Worm (Caenorhabditis elegans): ENCODE data around the gene T14B4.20.

Gene T14B4.20

DNA sequence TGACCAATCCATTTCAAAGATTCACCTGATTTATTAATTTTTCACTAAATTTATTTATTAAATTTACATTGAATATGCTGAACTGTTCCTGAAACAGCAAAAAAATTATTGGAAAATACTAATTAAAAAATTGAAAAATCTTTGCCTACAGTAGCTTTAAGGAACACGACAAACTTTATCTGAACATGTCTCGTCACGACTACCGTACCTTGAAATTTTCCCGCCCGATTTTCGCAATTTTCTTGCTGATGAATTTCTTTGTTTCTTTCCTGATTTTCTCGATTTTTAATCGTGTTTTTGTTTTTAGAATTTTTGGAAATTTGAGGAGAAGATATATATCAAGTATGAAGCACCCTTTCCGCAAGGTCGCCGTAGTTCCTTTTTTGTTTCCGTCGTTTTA is 33.8 kb upstream of the T14B4.20 start:
- TF ChIP-seq aptf-3 (GFP tag; IDR thresholded peaks at IDR 0.05) (no peak), snpc-3.4 (tag; optimal IDR thresholded peaks at IDR 0.05) (peak; percentile 34), nhr-80 (tag; optimal IDR thresholded peaks at IDR 0.05) (no peak), F33H1.4 (GFP tag; IDR thresholded peaks at IDR 0.05) (peak; percentile 89), nhr-120 (GFP tag; IDR thresholded peaks at IDR 0.05) (no peak), fkh-3 (tag; optimal IDR thresholded peaks at IDR 0.05) (no peak), rec-8 (tag; optimal IDR thresholded peaks at IDR 0.05) (no peak), lin-26 (GFP tag; IDR thresholded peaks at IDR 0.05) (no peak), Y95B8A.8 (GFP tag; IDR thresholded peaks at IDR 0.05) (no peak), lsl-1 (GFP tag; optimal IDR thresholded peaks at IDR 0.05) (peak; percentile 95), ceh-91 (GFP tag; IDR thresholded peaks at IDR 0.05) (peak; percentile 47; the same call in 1 of the 2 replicates), lag-1 (GFP tag; IDR thresholded peaks at IDR 0.05) (no peak), sdz-38 (tag; optimal IDR thresholded peaks at IDR 0.05) (no peak), mcd-1 (GFP tag; IDR thresholded peaks at IDR 0.05) (no peak), hlh-12 (tag; optimal IDR thresholded peaks at IDR 0.05) (no peak), C06A6.2 (GFP tag; conservative IDR thresholded peaks at IDR 0.05) (no peak), nfya-2 (GFP tag; IDR thresholded peaks at IDR 0.05) (no peak), F49E8.2 (tag; optimal IDR thresholded peaks at IDR 0.05; ENCODE audit: insufficient read depth) (peak; percentile 55), B0019.2 (GFP tag; conservative IDR thresholded peaks at IDR 0.05) (no peak), tbp1 (GFP tag; optimal IDR thresholded peaks at IDR 0.05) (peak; percentile 9), dox-1 (GFP tag; IDR thresholded peaks at IDR 0.05) (no peak), madf-6 (GFP tag; IDR thresholded peaks at IDR 0.05) (peak; percentile 92), lin-35 (GFP tag; optimal IDR thresholded peaks at IDR 0.05) (peak in 1 of 3 experiments; percentile 12), ztf-6 (GFP tag; IDR thresholded peaks at IDR 0.05) (no peak), sptf-2 (GFP tag; optimal IDR thresholded peaks at IDR 0.05) (no peak), snpc-4 (GFP tag; optimal IDR thresholded peaks at IDR 0.05) (no peak), snpc-4 (tag; optimal IDR thresholded peaks at IDR 0.05) (no peak), ztf-3 (GFP tag; optimal IDR thresholded peaks at IDR 0.05) (no peak), hlh-26 (GFP tag; conservative IDR thresholded peaks at IDR 0.05) (no peak), hrde-1 (tag; optimal IDR thresholded peaks at IDR 0.05; ENCODE audit: borderline replicate concordance) (no peak), pbrm-1 (GFP tag; IDR thresholded peaks at IDR 0.05) (0 out of 2 replicates have a peak, but pooled peaks have one; percentile 46), lin-40 (tag; optimal IDR thresholded peaks at IDR 0.05) (no peak), D2030.7 (GFP tag; IDR thresholded peaks at IDR 0.05) (peak; percentile 70), die-1 (tag; optimal IDR thresholded peaks at IDR 0.05) (no peak), aptf-2 (GFP tag; conservative IDR thresholded peaks at IDR 0.05) (no peak), F55B11.4 (tag; optimal IDR thresholded peaks at IDR 0.05; ENCODE audit: borderline replicate concordance, insufficient read depth) (no peak), lir-1 (GFP tag; conservative IDR thresholded peaks at IDR 0.05) (no peak), lin-54 (GFP tag; optimal IDR thresholded peaks at IDR 0.05) (peak; percentile 7), madf-3 (GFP tag; IDR thresholded peaks at IDR 0.05) (no peak), B0261.1 (tag; optimal IDR thresholded peaks at IDR 0.05) (no peak), madf-8 (GFP tag; conservative IDR thresholded peaks at IDR 0.05) (peak; percentile 82), hsf-1 (GFP tag; IDR thresholded peaks at IDR 0.05) (0 out of 2 replicates have a peak, but pooled peaks have one; percentile 34), efl-1 (GFP tag; optimal IDR thresholded peaks at IDR 0.05) (peak; percentile 88), atf-7 (tag; optimal IDR thresholded peaks at IDR 0.05) (no peak), xnd-1 (tag; optimal IDR thresholded peaks at IDR 0.05) (peak; percentile 81), nhr-90 (tag; optimal IDR thresholded peaks at IDR 0.05) (no peak), repo-1 (tag; optimal IDR thresholded peaks at IDR 0.05) (no peak), dpl-1 (GFP tag; optimal IDR thresholded peaks at IDR 0.05) (peak; percentile 62), pha-4 (tag; optimal IDR thresholded peaks at IDR 0.05) (no peak)
